Worm (Caenorhabditis elegans) whole organism, mixed stage, embryonic: ENCODE measurements around the gene F11G11.14.
"Not testable (repeated sequence)": the region's sequence is repeated elsewhere in the genome, so short reads cannot be mapped to it uniquely, and the experiment has no call there.

Experiments
- M03D4.4 ChIP-seq: sonication (generic microtip); optimal IDR thresholded peaks from 2 replicates; lab custom pipeline; 2017; ENCODE audit warnings: mild to moderate bottlenecking, missing genetic modification characterization, missing compliant biosample characterization
- bed-3 ChIP-seq: fragments of 200-800 bp; sonication (Bioruptor generic); optimal IDR thresholded peaks from 3 replicates; lab custom pipeline; 2018; ENCODE audit warnings: mild to moderate bottlenecking, missing genetic modification characterization, moderate library complexity, missing compliant biosample characterization
- blmp-1 ChIP-seq: fragments of 150-350 bp; optimal IDR thresholded peaks from 2 replicates; lab custom pipeline; 2014; ENCODE audit warnings: missing biosample characterization, missing genetic modification characterization
- ceh-39 ChIP-seq: fragments of 150-350 bp; optimal IDR thresholded peaks from 2 replicates; lab custom pipeline; 2014; ENCODE audit warnings: missing biosample characterization, missing genetic modification characterization
- ceh-43 ChIP-seq: fragments of 200-800 bp; sonication (Bioruptor generic); optimal IDR thresholded peaks from 2 replicates; lab custom pipeline; 2018; ENCODE audit warnings: mild to moderate bottlenecking, missing genetic modification characterization, moderate library complexity, missing compliant biosample characterization
- ces-1 ChIP-seq: fragments of 150-350 bp; optimal IDR thresholded peaks from 2 replicates; lab custom pipeline; 2014; ENCODE audit warnings: missing biosample characterization, missing genetic modification reagents, missing genetic modification characterization
- cnd-1 ChIP-seq: fragments of 200-800 bp; sonication (Bioruptor generic); optimal IDR thresholded peaks from 2 replicates; lab custom pipeline; 2018; ENCODE audit warnings: mild to moderate bottlenecking, missing genetic modification characterization, missing compliant biosample characterization
- drap-1 ChIP-seq: fragments of 200-800 bp; sonication (Bioruptor generic); optimal IDR thresholded peaks from 3 replicates; lab custom pipeline; 2018; ENCODE audit warnings: mild to moderate bottlenecking, missing genetic modification characterization, missing compliant biosample characterization
- elt-1 ChIP-seq: sonication (generic microtip); optimal IDR thresholded peaks from 2 replicates; lab custom pipeline; 2017; ENCODE audit warnings: missing genetic modification characterization, mild to moderate bottlenecking, missing compliant biosample characterization, antibody characterized with exemption, moderate library complexity, borderline replicate concordance; ENCODE audit not compliant: insufficient read depth
- elt-3 ChIP-seq: fragments of 150-350 bp; optimal IDR thresholded peaks from 2 replicates; lab custom pipeline; 2014; ENCODE audit warnings: missing biosample characterization, missing genetic modification characterization
- flh-1 ChIP-seq: fragments of 200-800 bp; sonication (Bioruptor generic); optimal IDR thresholded peaks from 2 replicates; lab custom pipeline; 2018; ENCODE audit warnings: mild to moderate bottlenecking, missing genetic modification characterization, moderate library complexity, missing compliant biosample characterization
- ham-2 ChIP-seq: fragments of 200-800 bp; sonication (Bioruptor generic); optimal IDR thresholded peaks from 2 replicates; lab custom pipeline; 2018; ENCODE audit warnings: mild to moderate bottlenecking, missing genetic modification characterization, missing compliant biosample characterization
- hlh-1 ChIP-seq: fragments of 150-350 bp; optimal IDR thresholded peaks from 2 replicates; lab custom pipeline; 2014; ENCODE audit warnings: missing biosample characterization, missing genetic modification reagents, missing genetic modification characterization
- lin-13 ChIP-seq: fragments of 150-350 bp; optimal IDR thresholded peaks from 2 replicates; lab custom pipeline; 2014; ENCODE audit warnings: missing biosample characterization, missing genetic modification characterization
- lin-32 ChIP-seq: fragments of 200-800 bp; sonication (Bioruptor generic); optimal IDR thresholded peaks from 2 replicates; lab custom pipeline; 2018; ENCODE audit warnings: mild to moderate bottlenecking, missing genetic modification characterization, missing compliant biosample characterization
- lsy-2 ChIP-seq: fragments of 150-350 bp; optimal IDR thresholded peaks from 2 replicates; lab custom pipeline; 2014; ENCODE audit warnings: missing biosample characterization, missing genetic modification characterization
- mab-5 ChIP-seq: fragments of 150-350 bp; optimal IDR thresholded peaks from 2 replicates; lab custom pipeline; 2014; ENCODE audit warnings: missing biosample characterization, missing genetic modification characterization
- mep-1 ChIP-seq: fragments of 150-350 bp; optimal IDR thresholded peaks from 2 replicates; lab custom pipeline; 2017; ENCODE audit warnings: missing biosample characterization, missing genetic modification reagents, missing genetic modification characterization, inconsistent platforms
- mls-2 ChIP-seq: sonication (generic microtip); optimal IDR thresholded peaks from 2 replicates; lab custom pipeline; 2016; ENCODE audit warnings: mild to moderate bottlenecking, missing genetic modification characterization, moderate library complexity, missing compliant biosample characterization
- nhr-2 ChIP-seq: fragments of 150-350 bp; optimal IDR thresholded peaks from 2 replicates; lab custom pipeline; 2014; ENCODE audit warnings: missing biosample characterization, missing genetic modification characterization
- nhr-28 ChIP-seq: fragments of 150-350 bp; optimal IDR thresholded peaks from 2 replicates; lab custom pipeline; 2014; ENCODE audit warnings: missing biosample characterization, missing genetic modification characterization
- nhr-76 ChIP-seq: sonication (generic microtip); optimal IDR thresholded peaks from 2 replicates; lab custom pipeline; 2017; ENCODE audit warnings: missing biosample characterization, missing genetic modification characterization
- pha-4 ChIP-seq: fragments of 150-350 bp; optimal IDR thresholded peaks from 2 replicates; lab custom pipeline; 2018; ENCODE audit warnings: missing biosample characterization, missing genetic modification reagents, missing genetic modification characterization
- sem-2 ChIP-seq: fragments of 200-800 bp; sonication (Bioruptor generic); optimal IDR thresholded peaks from 2 replicates; lab custom pipeline; 2018; ENCODE audit warnings: mild to moderate bottlenecking, missing genetic modification characterization, missing compliant biosample characterization
- snpc-4 ChIP-seq: fragments of 150-350 bp; optimal IDR thresholded peaks from 2 replicates; lab custom pipeline; 2014; ENCODE audit warnings: missing biosample characterization, missing genetic modification characterization
- sptf-1 ChIP-seq: sonication (generic microtip); optimal IDR thresholded peaks from 2 replicates; lab custom pipeline; 2017; ENCODE audit warnings: mild to moderate bottlenecking, missing genetic modification characterization, moderate library complexity, missing compliant biosample characterization
- tbx-8 ChIP-seq: fragments of 200-800 bp; sonication (Bioruptor generic); optimal IDR thresholded peaks from 2 replicates; lab custom pipeline; 2018; ENCODE audit warnings: mild to moderate bottlenecking, missing genetic modification characterization, moderate library complexity, missing compliant biosample characterization
- unc-120 ChIP-seq: sonication (generic microtip); optimal IDR thresholded peaks from 2 replicates; lab custom pipeline; 2017; ENCODE audit warnings: missing genetic modification characterization, missing compliant biosample characterization; ENCODE audit not compliant: poor library complexity, severe bottlenecking
- unc-39 ChIP-seq: fragments of 150-350 bp; optimal IDR thresholded peaks from 2 replicates; lab custom pipeline; 2014; ENCODE audit warnings: missing biosample characterization, missing genetic modification characterization
- unc-62 ChIP-seq: fragments of 150-350 bp; optimal IDR thresholded peaks from 2 replicates; lab custom pipeline; 2014; ENCODE audit warnings: missing biosample characterization, missing genetic modification reagents, missing genetic modification characterization
- zip-8 ChIP-seq: fragments of 150-350 bp; optimal IDR thresholded peaks from 2 replicates; lab custom pipeline; 2014; ENCODE audit warnings: missing biosample characterization, missing genetic modification characterization
- ztf-11 ChIP-seq: fragments of 150-350 bp; optimal IDR thresholded peaks from 2 replicates; lab custom pipeline; 2014; ENCODE audit warnings: missing biosample characterization, missing genetic modification characterization

Gene F11G11.14

DNA sequence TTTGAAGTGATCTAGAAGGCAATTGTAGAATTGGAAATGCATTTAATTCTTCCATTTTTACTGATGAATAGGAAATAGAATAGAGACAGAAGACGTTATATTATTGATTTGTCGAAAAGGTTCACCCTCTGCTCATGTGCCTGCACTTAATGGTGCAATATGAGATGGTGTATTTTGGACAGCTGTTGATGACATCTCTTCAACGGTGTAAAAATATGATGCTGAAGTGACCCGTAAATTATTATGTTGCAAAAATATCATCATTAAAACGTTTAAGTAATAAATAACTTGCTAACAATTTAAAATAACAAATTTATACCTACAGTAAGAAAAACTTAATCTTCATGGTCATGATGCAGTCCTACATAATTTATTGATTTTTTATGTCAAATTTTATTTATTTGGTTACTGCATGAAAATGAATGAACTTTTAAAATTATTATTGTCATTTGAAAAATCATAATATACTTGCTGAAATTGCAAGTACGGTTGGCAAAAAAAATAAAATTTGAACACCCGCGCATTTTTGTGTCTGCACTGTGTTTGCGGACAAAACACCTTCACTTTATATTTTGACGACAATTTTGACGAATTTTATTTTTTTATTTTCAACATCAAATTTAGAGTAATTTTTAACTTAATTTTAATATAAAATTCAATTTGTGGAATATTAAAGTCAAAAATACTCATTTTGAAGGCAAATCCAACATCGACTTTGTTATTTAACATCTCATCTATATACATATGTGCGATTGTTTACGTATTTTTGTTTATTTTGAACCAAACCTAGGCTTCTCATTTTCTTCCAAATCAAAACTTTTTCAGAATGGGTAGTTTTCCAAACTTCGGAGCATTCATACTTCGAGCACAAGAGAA lies 35.5 kb upstream of the F11G11.14 start, which contains the start of the genes fbxb-88 and tbck-1:
fbxb-88 (minus strand) TSS at position 151 of the 876 bp plus-strand sequence.
tbck-1 (plus strand) TSS at position 826 of the 876 bp plus-strand sequence.
- no peak for TF ChIP-seq tbx-8 (GFP tag; lab: Kevin White, UChicago)
- no peak for TF ChIP-seq blmp-1 (tag; lab: Kevin White, UChicago)
- TF ChIP-seq elt-3 (tag; lab: Kevin White, UChicago), result no peak
- TF ChIP-seq snpc-4 (tag; lab: Kevin White, UChicago), result no peak
- TF ChIP-seq hlh-1 (tag; lab: Kevin White, UChicago), result peak; percentile 88
- TF ChIP-seq bed-3, result no peak
- no peak for TF ChIP-seq drap-1
- TF ChIP-seq nhr-2 (tag; lab: Kevin White, UChicago), result peak; percentile 43
- no peak for TF ChIP-seq mls-2 (tag; lab: Kevin White, UChicago)
- TF ChIP-seq lin-32, result no peak
- peak; percentile 52 for TF ChIP-seq cnd-1
- TF ChIP-seq M03D4.4 (tag; lab: Kevin White, UChicago), result no peak
- peak; percentile 30 for TF ChIP-seq mep-1
- no peak for TF ChIP-seq ceh-39 (tag; lab: Kevin White, UChicago)
- no peak for TF ChIP-seq ceh-43
- TF ChIP-seq ztf-11 (tag; lab: Kevin White, UChicago), result no peak
- TF ChIP-seq ces-1 (GFP tag; lab: Kevin White, UChicago), result no peak
- TF ChIP-seq mab-5, result no peak
- no peak for TF ChIP-seq flh-1 (GFP tag; lab: Kevin White, UChicago)
- no peak for TF ChIP-seq elt-1 (tag; lab: Kevin White, UChicago)
- TF ChIP-seq unc-39 (tag; lab: Kevin White, UChicago), result no peak
- TF ChIP-seq pha-4, result no peak
- no peak for TF ChIP-seq sem-2 (GFP tag; lab: Kevin White, UChicago)
- TF ChIP-seq zip-8 (tag; lab: Kevin White, UChicago), result no peak
- TF ChIP-seq nhr-28 (tag; lab: Kevin White, UChicago), result no peak
- TF ChIP-seq ham-2 (GFP tag; lab: Kevin White, UChicago), result no peak
- no peak for TF ChIP-seq nhr-76 (tag; lab: Kevin White, UChicago)
- no peak for TF ChIP-seq unc-120 (tag; lab: Kevin White, UChicago)
- peak; percentile 59 for TF ChIP-seq unc-62
- TF ChIP-seq lin-13, result no peak
- TF ChIP-seq sptf-1 (tag; lab: Kevin White, UChicago), result no peak
- peak; percentile 47 for TF ChIP-seq lsy-2

DNA sequence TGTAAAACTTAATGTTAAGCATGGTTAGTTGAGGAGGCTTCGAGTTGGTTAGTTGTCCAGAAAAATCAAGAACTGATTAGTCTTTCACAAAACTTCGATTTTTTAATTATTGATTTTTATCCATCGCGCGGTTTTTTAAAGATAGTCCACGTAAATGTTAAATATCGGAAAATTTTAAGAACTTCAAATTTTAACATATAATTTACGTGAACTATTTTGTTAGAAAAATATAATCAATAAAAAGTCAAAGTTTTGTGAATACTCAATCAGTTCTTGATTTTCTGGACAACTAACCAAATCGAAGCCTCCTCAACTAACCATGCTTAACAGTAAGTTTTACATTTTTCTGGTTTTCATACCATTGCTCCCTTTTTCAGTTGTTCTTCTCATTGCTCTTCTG lies 28.7 kb upstream of the F11G11.14 start, which contains the start of the genes C33F10.11 and C33F10.1:
C33F10.11 (minus strand) TSS at position 101 of the 400 bp plus-strand sequence.
C33F10.1 (plus strand) TSS at position 263 of the 400 bp plus-strand sequence.
- TF ChIP-seq drap-1, result no peak
- no peak for TF ChIP-seq unc-120 (tag; lab: Kevin White, UChicago)
- TF ChIP-seq nhr-2 (tag; lab: Kevin White, UChicago), result no peak

DNA sequence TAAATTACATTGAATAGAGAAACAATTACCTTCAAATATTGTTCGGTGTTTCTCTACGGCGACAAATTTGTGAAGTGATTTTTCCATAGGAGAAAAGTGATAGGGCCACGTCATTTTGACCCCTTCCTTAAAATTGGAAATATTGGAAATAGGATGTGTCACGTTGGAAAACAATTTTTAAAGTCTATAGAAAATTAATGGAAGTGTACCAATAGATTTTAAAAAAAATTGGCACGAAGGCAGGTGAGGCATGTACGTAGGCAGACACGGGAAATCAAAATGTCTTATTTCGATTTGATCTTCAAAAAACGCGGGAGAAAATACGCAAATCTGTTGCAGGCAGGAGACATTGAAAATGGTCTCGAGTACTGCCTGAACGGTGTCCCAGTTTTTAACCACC lies 25.8 kb upstream of the F11G11.14 start, which contains the start of gene C33F10.12:
C33F10.12 (minus strand) TSS at position 101 of the 400 bp plus-strand sequence.
- TF ChIP-seq ztf-11 (tag; lab: Kevin White, UChicago), result no peak

DNA sequence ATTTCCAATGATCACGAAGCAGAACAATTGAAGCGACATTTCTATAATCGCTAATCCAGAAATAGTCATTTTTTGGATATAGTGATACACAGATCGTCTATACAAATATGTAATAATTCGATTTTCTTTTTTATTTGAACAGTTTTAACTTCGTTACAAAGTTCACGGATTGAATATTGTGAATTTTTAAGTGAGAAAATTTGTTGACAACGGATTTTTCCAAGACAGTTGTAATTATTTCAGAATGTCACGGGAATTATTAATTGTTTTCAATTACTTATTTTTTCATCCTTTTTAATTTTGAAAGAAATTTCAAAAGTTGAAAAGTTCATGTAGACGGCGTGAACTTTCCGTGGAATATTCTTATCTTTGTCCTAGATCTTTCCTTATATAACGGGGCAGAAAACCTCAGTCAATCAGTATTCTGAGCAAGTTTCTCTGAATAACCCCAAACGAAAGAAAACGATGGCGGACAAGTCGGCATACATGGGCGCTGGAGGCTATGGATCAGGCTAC lies 21.3 kb upstream of the F11G11.14 start, which contains the start of the genes T23B7.2 and nspd-4:
T23B7.2 (minus strand) TSS at position 101 of the 516 bp plus-strand sequence.
nspd-4 (plus strand) TSS at position 466 of the 516 bp plus-strand sequence.
- not testable (repeated sequence) for TF ChIP-seq ces-1 (GFP tag; lab: Kevin White, UChicago); sptf-1 (tag; lab: Kevin White, UChicago); mls-2 (tag; lab: Kevin White, UChicago)
- TF ChIP-seq, all 35 proteins: peak for 0; not testable (repeated sequence) for 35
